Worm (Caenorhabditis elegans) whole organism, L4/young adult: ENCODE data around the gene ftt-2.

Experiments used
- W03F9.2 ChIP-seq: fragments of 150-350 bp; optimal IDR thresholded peaks from 2 replicates; lab custom pipeline; 2014; ENCODE audit warnings: missing biosample characterization, missing genetic modification characterization
- dao-5 ChIP-seq: sonication (generic microtip); optimal IDR thresholded peaks from 2 replicates; lab custom pipeline; 2016; ENCODE audit warnings: missing genotype, missing genetic modification characterization, moderate library complexity, missing compliant biosample characterization
- him-1 ChIP-seq: sonication (generic microtip); optimal IDR thresholded peaks from 2 replicates; lab custom pipeline; 2016; ENCODE audit warnings: missing genotype, missing genetic modification reagents, missing genetic modification characterization, missing compliant biosample characterization

Gene ftt-2

ce11 chrX:11555046-11555445 lies 50.2 kb downstream of the ftt-2 start:
- no peak for TF ChIP-seq dao-5 (tag; lab: Kevin White, UChicago)
- TF ChIP-seq him-1 (tag; lab: Kevin White, UChicago), result no peak
- no peak for TF ChIP-seq W03F9.2 (tag; lab: Kevin White, UChicago)

DNA sequence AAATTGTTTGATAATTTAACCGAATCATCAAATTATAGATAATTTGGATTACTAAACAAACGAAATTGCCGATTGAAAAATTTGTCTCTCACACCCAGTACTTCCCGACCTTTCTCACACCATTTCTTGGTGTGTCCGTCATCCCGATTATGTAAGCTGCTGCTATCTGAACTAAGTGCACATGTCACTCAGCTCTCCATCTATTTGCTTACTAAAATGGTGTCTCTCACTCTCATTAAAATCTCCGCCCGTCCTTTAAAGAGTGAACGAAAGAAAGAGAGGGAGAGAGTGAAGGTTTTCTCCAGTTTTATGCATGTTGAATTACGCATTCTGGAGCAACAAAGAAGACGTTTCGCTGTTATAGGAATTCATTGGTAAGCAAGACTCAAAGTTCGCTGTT lies 50.7 kb downstream of the ftt-2 start:
- TF ChIP-seq W03F9.2 (tag; lab: Kevin White, UChicago), result no peak
- no peak for TF ChIP-seq him-1 (tag; lab: Kevin White, UChicago)
- TF ChIP-seq dao-5 (tag; lab: Kevin White, UChicago), result no peak
